Fruit fly (Drosophila melanogaster) whole organism, wandering third instar larva: ENCODE results near the gene FucTA.

Source experiments
- Dif ChIP-seq: fragments of 200-275, 200-300 bp; sonication (Bioruptor generic); optimal IDR thresholded peaks from 2 replicates; lab custom pipeline; 2018; ENCODE audit warnings: missing biosample characterization, missing genetic modification characterization; ENCODE audit not compliant: partially characterized antibody
- Mio ChIP-seq: sonication (Bioruptor generic); optimal IDR thresholded peaks from 2 replicates; lab custom pipeline; 2016; ENCODE audit warnings: missing biosample characterization, missing genetic modification characterization
- lola ChIP-seq: fragments of >200 bp; optimal IDR thresholded peaks from 2 replicates; lab custom pipeline; 2017; ENCODE audit warnings: missing biosample characterization, missing genetic modification characterization
- woc ChIP-seq: sonication (Bioruptor generic); optimal IDR thresholded peaks from 2 replicates; lab custom pipeline; 2016; ENCODE audit warnings: missing biosample characterization, mild to moderate bottlenecking, missing genetic modification characterization

dm6 chr3L:15104849-15105555, 41.9 kb upstream of the FucTA start:
- TF ChIP-seq woc (GFP tag; lab: Kevin White, UChicago) (peak; percentile 98), Dif (GFP tag; lab: Kevin White, UChicago) (peak; percentile 37), lola (GFP tag; lab: Kevin White, UChicago) (no peak), Mio (peak; percentile 34)
